Fruit fly (Drosophila melanogaster) whole organism, wandering third instar larva: ENCODE measurements around the gene armi.

Experiments used
- Abd-B ChIP-seq: fragments of >200 bp; optimal IDR thresholded peaks from 2 replicates; lab custom pipeline; 2017; ENCODE audit warnings: missing biosample characterization, missing genetic modification characterization
- CG32264 ChIP-seq: fragments of 200-800 bp; sonication (Bioruptor generic); optimal IDR thresholded peaks from 2 replicates; lab custom pipeline; 2016; ENCODE audit warnings: missing biosample characterization, missing genetic modification characterization
- CG9705 ChIP-seq: fragments of 200-800 bp; sonication (Bioruptor generic); optimal IDR thresholded peaks from 2 replicates; lab custom pipeline; 2018; ENCODE audit warnings: missing biosample characterization, mild to moderate bottlenecking, missing genetic modification characterization
- CrebA ChIP-seq: fragments of 200-800 bp; sonication (Bioruptor generic); optimal IDR thresholded peaks from 2 replicates; lab custom pipeline; 2016; ENCODE audit warnings: missing biosample characterization, mild to moderate bottlenecking, missing genetic modification characterization, borderline replicate concordance
- Dfd ChIP-seq: fragments of >200 bp; optimal IDR thresholded peaks from 2 replicates; lab custom pipeline; 2017; ENCODE audit warnings: missing biosample characterization, missing genetic modification characterization
- Dif ChIP-seq: fragments of 200-275, 200-300 bp; sonication (Bioruptor generic); optimal IDR thresholded peaks from 2 replicates; lab custom pipeline; 2018; ENCODE audit warnings: missing biosample characterization, missing genetic modification characterization; ENCODE audit not compliant: partially characterized antibody
- GATAd ChIP-seq: sonication (Bioruptor generic); optimal IDR thresholded peaks from 2 replicates; lab custom pipeline; 2016; ENCODE audit warnings: missing biosample characterization, missing genetic modification characterization
- HLH106 ChIP-seq: fragments of 200-800 bp; optimal IDR thresholded peaks from 3 replicates; lab custom pipeline; 2019; ENCODE audit warnings: missing biosample characterization, mild to moderate bottlenecking, missing genetic modification characterization, moderate library complexity
- Hnf4 ChIP-seq: fragments of 200-800 bp; sonication (Bioruptor generic); optimal IDR thresholded peaks from 2 replicates; lab custom pipeline; 2016; ENCODE audit warnings: missing biosample characterization, mild to moderate bottlenecking, missing genetic modification characterization
- Hr78 ChIP-seq: fragments of >200 bp; optimal IDR thresholded peaks from 2 replicates; lab custom pipeline; 2017; ENCODE audit warnings: missing biosample characterization, missing genetic modification characterization
- Hr83 ChIP-seq: fragments of 200-300 bp; sonication (Bioruptor generic); optimal IDR thresholded peaks from 2 replicates; lab custom pipeline; 2016; ENCODE audit warnings: missing biosample characterization, mild to moderate bottlenecking, missing genetic modification characterization, moderate library complexity; ENCODE audit not compliant: poor library complexity, severe bottlenecking
- Jra ChIP-seq: sonication (Bioruptor generic); optimal IDR thresholded peaks from 2 replicates; lab custom pipeline; 2016; ENCODE audit warnings: missing biosample characterization, missing genetic modification characterization
- Mio ChIP-seq: sonication (Bioruptor generic); optimal IDR thresholded peaks from 2 replicates; lab custom pipeline; 2016; ENCODE audit warnings: missing biosample characterization, missing genetic modification characterization
- Myc ChIP-seq: fragments of >200 bp; optimal IDR thresholded peaks from 2 replicates; lab custom pipeline; 2017
- N ChIP-seq: fragments of >200 bp; optimal IDR thresholded peaks from 2 replicates; lab custom pipeline; 2018; ENCODE audit warnings: missing biosample characterization, missing external identifiers, missing genetic modification characterization
- OdsH ChIP-seq: fragments of 200-800 bp; sonication (Bioruptor generic); optimal IDR thresholded peaks from 2 replicates; lab custom pipeline; 2016; ENCODE audit warnings: missing biosample characterization, mild to moderate bottlenecking, missing genetic modification characterization
- Rel ChIP-seq, 2 experiments: fragments of 200-800 bp; sonication (Bioruptor generic) in 1 of 2; optimal IDR thresholded peaks; 2 replicates in 1 of 2; 3 replicates in 1 of 2; lab custom pipeline; 2016 to 2019; ENCODE audit warnings: mild to moderate bottlenecking in 2 of 2, missing biosample characterization in 2 of 2, missing genetic modification characterization in 2 of 2, moderate library complexity in 1 of 2
- Sp1 ChIP-seq: fragments of 200-800 bp; sonication (Bioruptor generic); optimal IDR thresholded peaks from 3 replicates; lab custom pipeline; 2019; ENCODE audit warnings: missing biosample characterization, mild to moderate bottlenecking, missing genetic modification characterization, moderate library complexity
- Vsx2 ChIP-seq: fragments of 200-300, 225-300 bp; sonication (Bioruptor generic); optimal IDR thresholded peaks from 2 replicates; lab custom pipeline; 2018; ENCODE audit warnings: missing biosample characterization, missing genetic modification characterization; ENCODE audit not compliant: partially characterized antibody
- br ChIP-seq: fragments of 200-800 bp; sonication (Bioruptor generic); optimal IDR thresholded peaks from 2 replicates; lab custom pipeline; 2016; ENCODE audit warnings: missing biosample characterization, missing genetic modification characterization
- brk ChIP-seq: fragments of 200-800 bp; sonication (Bioruptor generic); optimal IDR thresholded peaks from 2 replicates; lab custom pipeline; 2016; ENCODE audit warnings: missing biosample characterization, mild to moderate bottlenecking, missing genetic modification characterization
- dl ChIP-seq, 2 experiments: fragments of 175-275, 200-275 bp in 1 of 2; fragments of 200-275 bp in 1 of 2; sonication (Bioruptor generic); optimal IDR thresholded peaks; lab custom pipeline; 2018; ENCODE audit warnings: mild to moderate bottlenecking in 2 of 2, missing biosample characterization in 2 of 2, missing genetic modification characterization in 2 of 2, moderate library complexity in 2 of 2; ENCODE audit not compliant: partially characterized antibody in 2 of 2, insufficient read depth in 1 of 2
- dmrt93B ChIP-seq: fragments of 200-800 bp; sonication (Bioruptor generic); optimal IDR thresholded peaks from 2 replicates; lab custom pipeline; 2018; ENCODE audit warnings: missing biosample characterization, mild to moderate bottlenecking, missing genetic modification characterization
- dsf ChIP-seq: sonication (Bioruptor generic); optimal IDR thresholded peaks from 2 replicates; lab custom pipeline; 2016; ENCODE audit warnings: missing biosample characterization, missing genetic modification characterization, borderline replicate concordance
- ey ChIP-seq: fragments of 200-800 bp; sonication (Bioruptor generic); optimal IDR thresholded peaks from 2 replicates; lab custom pipeline; 2016; ENCODE audit warnings: missing biosample characterization, missing genetic modification characterization
- foxo ChIP-seq, 2 experiments: fragments of 200-800 bp; sonication (Bioruptor generic); optimal IDR thresholded peaks; 2 replicates in 1 of 2; 3 replicates in 1 of 2; lab custom pipeline; 2016 to 2017; ENCODE audit warnings: missing biosample characterization in 2 of 2, missing genetic modification characterization in 2 of 2
- fru ChIP-seq: fragments of 200-800 bp; sonication (Bioruptor generic); optimal IDR thresholded peaks from 3 replicates; lab custom pipeline; 2016; ENCODE audit warnings: missing biosample characterization, mild to moderate bottlenecking, missing genetic modification characterization
- h ChIP-seq: fragments of 200-800 bp; sonication (Bioruptor generic); optimal IDR thresholded peaks from 3 replicates; lab custom pipeline; 2016; ENCODE audit warnings: missing biosample characterization, mild to moderate bottlenecking, missing genetic modification characterization
- jim ChIP-seq: fragments of 175-275, 200-325 bp; sonication (Bioruptor generic); optimal IDR thresholded peaks from 2 replicates; lab custom pipeline; 2016; ENCODE audit warnings: missing biosample characterization, mild to moderate bottlenecking, missing genetic modification characterization
- lola ChIP-seq: fragments of >200 bp; optimal IDR thresholded peaks from 2 replicates; lab custom pipeline; 2017; ENCODE audit warnings: missing biosample characterization, missing genetic modification characterization
- pan ChIP-seq: fragments of >200 bp; optimal IDR thresholded peaks from 2 replicates; lab custom pipeline; 2017
- psq ChIP-seq: fragments of 200-800 bp; sonication (Bioruptor generic); optimal IDR thresholded peaks from 3 replicates; lab custom pipeline; 2017; ENCODE audit warnings: missing biosample characterization, mild to moderate bottlenecking, missing genetic modification characterization, moderate library complexity
- rgr ChIP-seq: fragments of 200-800 bp; sonication (Bioruptor generic); optimal IDR thresholded peaks from 3 replicates; lab custom pipeline; 2016; ENCODE audit warnings: missing biosample characterization, mild to moderate bottlenecking, missing genetic modification characterization
- sage ChIP-seq: fragments of 200-800 bp; sonication (Bioruptor generic); optimal IDR thresholded peaks from 2 replicates; lab custom pipeline; 2016; ENCODE audit warnings: missing biosample characterization, mild to moderate bottlenecking, missing genetic modification characterization
- sv ChIP-seq: fragments of 200-800 bp; sonication (Bioruptor generic); optimal IDR thresholded peaks from 3 replicates; lab custom pipeline; 2016; ENCODE audit warnings: missing biosample characterization, missing genetic modification characterization
- tai ChIP-seq: sonication (Bioruptor generic); optimal IDR thresholded peaks from 2 replicates; lab custom pipeline; 2016; ENCODE audit warnings: missing biosample characterization, missing genetic modification characterization
- usp ChIP-seq: fragments of >200 bp; optimal IDR thresholded peaks from 2 replicates; lab custom pipeline; 2017; ENCODE audit warnings: missing biosample characterization, missing genetic modification characterization
- woc ChIP-seq: sonication (Bioruptor generic); optimal IDR thresholded peaks from 2 replicates; lab custom pipeline; 2016; ENCODE audit warnings: missing biosample characterization, mild to moderate bottlenecking, missing genetic modification characterization

The armi gene

dm6 chr3L:3440116-3440515 lies 21.0 kb upstream of the armi start:
- no peak for TF ChIP-seq dsf (GFP tag; lab: Kevin White, UChicago)
- TF ChIP-seq Dfd (GFP tag; lab: Kevin White, UChicago) = no peak
- no peak for TF ChIP-seq Vsx2 (GFP tag; lab: Kevin White, UChicago)
- no peak for TF ChIP-seq HLH106
- no peak for TF ChIP-seq h
- no peak for TF ChIP-seq CG9705
- TF ChIP-seq foxo (GFP tag; optimal IDR thresholded peaks at IDR 0.05; lab: Kevin White, UChicago) = peak in 1 of 2 experiments; percentile 11
- no peak for TF ChIP-seq Hnf4 (GFP tag; lab: Kevin White, UChicago)
- peak; percentile 18 for TF ChIP-seq woc (GFP tag; lab: Kevin White, UChicago)

DNA sequence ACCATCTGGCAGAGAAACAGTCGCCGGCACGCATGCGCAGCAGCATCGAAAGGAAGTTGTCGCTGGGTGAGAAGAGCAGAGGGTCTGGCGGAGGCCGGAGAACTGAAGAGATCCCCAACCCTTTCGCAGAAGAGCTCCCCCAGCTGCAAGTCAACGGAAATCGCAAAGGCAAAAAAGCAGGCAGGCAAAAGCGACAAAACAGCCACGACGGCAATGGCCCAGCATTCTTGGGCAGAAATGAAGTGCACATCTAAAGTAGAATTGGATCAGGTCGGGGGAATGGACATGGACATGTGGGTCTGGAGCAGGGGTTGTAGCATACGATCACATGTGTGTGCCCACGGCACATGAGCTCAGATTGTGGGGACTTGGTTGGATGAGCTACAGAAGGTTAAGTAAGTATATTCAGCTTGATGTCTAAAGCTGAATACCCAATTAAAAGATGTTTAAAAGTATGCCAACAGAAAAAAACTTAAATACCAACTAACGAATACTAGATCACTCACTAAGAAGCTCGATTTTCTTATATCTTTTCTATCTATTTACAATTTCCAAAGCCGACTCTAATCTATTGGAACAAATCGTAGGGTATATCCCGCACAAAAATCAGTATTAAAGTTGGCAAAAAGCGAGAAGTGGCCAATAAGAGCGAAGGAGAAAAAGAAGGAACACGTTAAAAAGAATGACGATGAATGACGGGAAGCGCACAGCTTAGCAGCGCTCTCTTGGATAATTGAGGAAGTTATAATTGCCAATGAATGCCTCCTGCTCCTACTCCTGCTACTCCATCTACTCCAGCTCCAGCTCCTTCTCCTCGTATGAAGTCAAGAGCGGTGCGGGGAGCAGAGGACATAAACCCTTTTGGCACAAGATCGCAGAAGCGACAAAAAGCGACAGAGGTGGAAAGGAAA lies 19.1 kb upstream of the armi start:
- TF ChIP-seq h = peak; percentile 72
- no peak for TF ChIP-seq usp (GFP tag; lab: Kevin White, UChicago)
- TF ChIP-seq Hr78 (GFP tag; lab: Kevin White, UChicago) = no peak
- TF ChIP-seq woc (GFP tag; lab: Kevin White, UChicago) = peak; percentile 38
- peak; percentile 41 for TF ChIP-seq HLH106
- peak; percentile 10 for TF ChIP-seq br (GFP tag; lab: Kevin White, UChicago)
- no peak for TF ChIP-seq Rel (GFP tag; optimal IDR thresholded peaks at IDR 0.05; lab: Kevin White, UChicago)
- TF ChIP-seq Rel (tag; optimal IDR thresholded peaks at IDR 0.05; lab: Kevin White, UChicago) = no peak
- peak; percentile 70 for TF ChIP-seq Dif (GFP tag; lab: Kevin White, UChicago)
- TF ChIP-seq Mio (GFP tag; lab: Kevin White, UChicago) = no peak
- peak; percentile 19 for TF ChIP-seq CrebA
- peak; percentile 38 for TF ChIP-seq fru (GFP tag; lab: Kevin White, UChicago)
- TF ChIP-seq Sp1 (GFP tag; lab: Kevin White, UChicago) = peak; percentile 49
- TF ChIP-seq ey (GFP tag; lab: Kevin White, UChicago) = peak; percentile 71
- peak in 1 of 2 experiments; percentile 19 for TF ChIP-seq foxo (GFP tag; optimal IDR thresholded peaks at IDR 0.05; lab: Kevin White, UChicago)
- no peak for TF ChIP-seq CG32264 (GFP tag; lab: Kevin White, UChicago)
- no peak for TF ChIP-seq Hnf4 (GFP tag; lab: Kevin White, UChicago)
- no peak for TF ChIP-seq tai
- no peak for TF ChIP-seq brk (GFP tag; lab: Kevin White, UChicago)
- TF ChIP-seq GATAd (GFP tag; lab: Kevin White, UChicago) = no peak
- peak; percentile 48 for TF ChIP-seq OdsH (GFP tag; lab: Kevin White, UChicago)
- no peak for TF ChIP-seq pan
- TF ChIP-seq dsf (GFP tag; lab: Kevin White, UChicago) = no peak
- TF ChIP-seq sage (GFP tag; lab: Kevin White, UChicago) = no peak
- TF ChIP-seq dmrt93B (GFP tag; lab: Kevin White, UChicago) = no peak
- TF ChIP-seq jim = no peak
- no peak for TF ChIP-seq Jra (GFP tag; lab: Kevin White, UChicago)
- no peak for TF ChIP-seq N (GFP tag; lab: Kevin White, UChicago)
- peak; percentile 95 for TF ChIP-seq Vsx2 (GFP tag; lab: Kevin White, UChicago)
- no peak for TF ChIP-seq sv (GFP tag; lab: Kevin White, UChicago)
- no peak for TF ChIP-seq Dfd (GFP tag; lab: Kevin White, UChicago)
- peak; percentile 41 to 45 for TF ChIP-seq dl (GFP tag; optimal IDR thresholded peaks at IDR 0.05; lab: Kevin White, UChicago; ENCODE audit: insufficient read depth in 1 of 2, partially characterized antibody in 2 of 2)
- TF ChIP-seq Myc (lab: Kevin White, UChicago) = no peak
- TF ChIP-seq rgr = peak; percentile 57
- no peak for TF ChIP-seq CG9705
- no peak for TF ChIP-seq lola
- TF ChIP-seq Hr83 (GFP tag; lab: Kevin White, UChicago) = no peak
- no peak for TF ChIP-seq Abd-B (GFP tag; lab: Kevin White, UChicago)
- TF ChIP-seq psq = peak; percentile 70
